Worm (Caenorhabditis elegans) whole organism, L4 larva: ENCODE results near the gene F13A2.5.
A peak's percentile ranks its signal among the peaks of the same experiment; 100 is the strongest.

Source experiments
- R02D3.7 ChIP-seq: fragments of 150-350 bp; sonication (generic microtip); optimal IDR thresholded peaks from 3 replicates; lab custom pipeline; 2014; ENCODE audit warnings: missing biosample characterization, missing genetic modification characterization
- aly-2 ChIP-seq: sonication (generic microtip); optimal IDR thresholded peaks from 2 replicates; lab custom pipeline; 2018; ENCODE audit warnings: missing biosample characterization, missing genetic modification characterization
- ceh-82 ChIP-seq: sonication (generic microtip); optimal IDR thresholded peaks from 2 replicates; lab custom pipeline; 2017; ENCODE audit warnings: missing biosample characterization, missing genetic modification characterization
- dve-1 ChIP-seq: sonication (generic microtip); optimal IDR thresholded peaks from 2 replicates; lab custom pipeline; 2017; ENCODE audit warnings: antibody characterized with exemption, mild to moderate bottlenecking, missing genetic modification characterization, missing compliant biosample characterization; ENCODE audit not compliant: insufficient read depth
- lin-15B ChIP-seq: fragments of 150-350 bp; sonication (generic microtip); optimal IDR thresholded peaks from 3 replicates; lab custom pipeline; 2014; ENCODE audit warnings: missing biosample characterization, missing genetic modification characterization
- lin-39 ChIP-seq: fragments of 150-350 bp; optimal IDR thresholded peaks from 2 replicates; lab custom pipeline; 2014; ENCODE audit warnings: missing biosample characterization, missing genetic modification reagents, missing genetic modification characterization
- nhr-77 ChIP-seq: fragments of 150-350 bp; optimal IDR thresholded peaks from 2 replicates; lab custom pipeline; 2014; ENCODE audit warnings: missing biosample characterization, missing genetic modification characterization
- snpc-1.2 ChIP-seq: fragments of 200-800 bp; sonication (Bioruptor generic); IDR thresholded peaks from 2 replicates; pipeline ENCODE4 v1.3.6; 2022; ENCODE audit warnings: missing genetic modification reagents, missing genetic modification characterization, missing compliant biosample characterization
- ztf-11 ChIP-seq: fragments of 150-350 bp; optimal IDR thresholded peaks from 2 replicates; lab custom pipeline; 2014; ENCODE audit warnings: missing biosample characterization, missing genetic modification characterization
- ztf-7 ChIP-seq: fragments of 150-350 bp; optimal IDR thresholded peaks from 2 replicates; lab custom pipeline; 2014; ENCODE audit warnings: missing biosample characterization, missing genetic modification characterization

DNA sequence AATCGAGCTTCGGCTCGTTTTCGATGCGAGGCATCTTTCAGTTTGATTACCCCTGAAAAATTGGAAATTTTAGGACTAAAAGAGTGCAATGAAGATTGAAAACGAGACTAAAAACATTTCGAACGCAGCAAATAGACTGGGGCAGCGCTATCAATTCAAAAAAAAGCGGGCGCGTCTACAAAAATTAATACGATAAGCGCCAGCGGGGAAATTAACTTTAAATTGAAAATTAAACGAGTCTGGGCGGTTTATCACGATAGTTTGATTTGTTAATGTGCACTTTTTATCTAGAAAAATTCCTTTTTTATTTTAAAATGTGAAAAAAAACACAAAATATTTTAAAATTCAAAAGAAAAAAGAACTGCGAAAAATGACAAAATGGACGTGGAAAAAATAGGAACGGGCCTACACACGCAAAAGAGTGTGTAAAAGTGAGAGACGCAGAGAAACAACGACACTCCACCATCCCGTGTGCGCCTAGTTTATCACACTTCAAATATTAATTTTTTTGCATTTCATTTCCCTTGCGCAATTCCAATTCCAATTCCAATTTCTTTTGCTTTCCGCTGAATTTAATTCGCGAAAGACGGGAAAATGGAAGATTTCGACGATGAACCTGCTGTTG lies 30.3 kb downstream of the F13A2.5 start, which contains the start of the genes gmpr-1 and fipp-1:
- TF ChIP-seq R02D3.7 (tag; lab: Kevin White, UChicago), result no peak
- no peak for TF ChIP-seq snpc-1.2 (GFP tag; lab: Robert Waterston, UW)
- no peak for TF ChIP-seq ztf-11
- TF ChIP-seq ztf-7 (tag; lab: Kevin White, UChicago), result no peak
- no peak for TF ChIP-seq nhr-77
- TF ChIP-seq dve-1, result peak; percentile 51
- TF ChIP-seq ceh-82 (tag; lab: Kevin White, UChicago), result no peak
- TF ChIP-seq lin-39 (tag; lab: Kevin White, UChicago), result no peak
- TF ChIP-seq lin-15B, result no peak
- no peak for TF ChIP-seq aly-2
